Fruit fly (Drosophila melanogaster) whole organism, prepupa: ENCODE data around the gene Cyp310a1.

ENCODE experiments used
- CG32006 ChIP-seq: fragments of 200-800 bp; sonication (Bioruptor generic); optimal IDR thresholded peaks from 3 replicates; lab custom pipeline; 2017; ENCODE audit warnings: missing biosample characterization, mild to moderate bottlenecking, missing genetic modification characterization
- CG6276 ChIP-seq: fragments of 200-800 bp; sonication (Bioruptor generic); optimal IDR thresholded peaks from 2 replicates; lab custom pipeline; 2017; ENCODE audit warnings: missing biosample characterization, mild to moderate bottlenecking, missing genetic modification characterization
- CG6854 ChIP-seq: fragments of 200-800 bp; sonication (Bioruptor generic); optimal IDR thresholded peaks from 2 replicates; lab custom pipeline; 2017; ENCODE audit warnings: missing biosample characterization, mild to moderate bottlenecking, missing genetic modification characterization
- CG8119 ChIP-seq: fragments of 200-800 bp; sonication (Bioruptor generic); IDR thresholded peaks from 3 replicates; pipeline ENCODE4 v1.3.6; 2022; ENCODE audit warnings: missing biosample characterization, missing genetic modification characterization
- Eip75B ChIP-seq: fragments of 200-800 bp; sonication (Bioruptor generic); optimal IDR thresholded peaks from 3 replicates; lab custom pipeline; 2016; ENCODE audit warnings: missing biosample characterization, missing genetic modification characterization
- Hr38 ChIP-seq: sonication (Bioruptor generic); optimal IDR thresholded peaks from 2 replicates; lab custom pipeline; 2016; ENCODE audit warnings: missing biosample characterization, missing genetic modification characterization
- dsx ChIP-seq: fragments of 200-800 bp; optimal IDR thresholded peaks from 3 replicates; lab custom pipeline; 2019; ENCODE audit warnings: missing biosample characterization, mild to moderate bottlenecking, missing genetic modification characterization, moderate library complexity; ENCODE audit not compliant: poor library complexity, severe bottlenecking
- fd85E ChIP-seq: fragments of 200-800 bp; sonication (Bioruptor generic); optimal IDR thresholded peaks from 3 replicates; lab custom pipeline; 2016; ENCODE audit warnings: missing biosample characterization, missing genetic modification characterization
- salr ChIP-seq, 2 experiments: fragments of 200-800 bp; sonication (Bioruptor generic); optimal IDR thresholded peaks; 3 replicates each; lab custom pipeline; 2016 to 2018; ENCODE audit warnings: missing biosample characterization in 2 of 2, missing genetic modification characterization in 2 of 2, mild to moderate bottlenecking in 1 of 2

DNA sequence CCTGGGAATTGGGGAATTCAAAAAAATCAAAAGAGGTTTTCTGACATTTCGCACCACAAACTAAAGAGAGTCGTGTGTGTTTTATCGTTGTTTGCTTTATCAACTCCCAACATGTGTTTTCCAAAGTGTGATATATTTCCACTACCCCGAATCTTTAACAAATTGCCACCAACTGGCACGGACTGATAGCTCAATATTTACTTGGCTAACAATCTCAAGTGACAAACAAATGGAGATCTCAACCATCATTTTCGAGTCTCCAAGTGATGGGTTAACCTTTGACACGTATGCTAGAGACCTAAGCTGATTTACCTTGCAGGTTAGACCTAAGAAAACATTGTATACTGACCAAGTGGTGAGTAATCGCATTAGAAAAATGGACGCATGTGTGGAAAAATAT lies 27.3 kb downstream of the Cyp310a1 start:
- TF ChIP-seq CG32006 (no peak), salr (GFP tag; optimal IDR thresholded peaks at IDR 0.05; lab: Kevin White, UChicago) (no peak), Hr38 (no peak), CG6276 (GFP tag; lab: Kevin White, UChicago) (no peak), CG6854 (no peak), fd85E (GFP tag; lab: Kevin White, UChicago) (no peak), CG8119 (no peak), dsx (GFP tag; lab: Kevin White, UChicago) (no peak), Eip75B (GFP tag; lab: Kevin White, UChicago) (no peak)
